Fruit fly (Drosophila melanogaster) whole organism, pupa: ENCODE data around the gene CG14515.
A peak's percentile ranks its signal among the peaks of the same experiment; 100 is the strongest.

Experiments
- CG10348 ChIP-seq: fragments of 200-800 bp; sonication (Bioruptor generic); IDR thresholded peaks from 2 replicates; pipeline ENCODE4 v1.3.6; 2022; ENCODE audit warnings: missing biosample characterization, missing genetic modification characterization
- CG12605 ChIP-seq: fragments of 200-800 bp; sonication (Bioruptor generic); IDR thresholded peaks from 2 replicates; pipeline ENCODE4 v1.3.6; 2022; ENCODE audit warnings: missing biosample characterization, missing genetic modification characterization
- CG13204 ChIP-seq: fragments of 200-800 bp; sonication (Bioruptor generic); optimal IDR thresholded peaks from 2 replicates; lab custom pipeline; 2018; ENCODE audit warnings: missing biosample characterization, mild to moderate bottlenecking, missing genetic modification characterization, moderate library complexity
- CG14655 ChIP-seq: fragments of 200-800 bp; sonication (Bioruptor generic); optimal IDR thresholded peaks from 3 replicates; lab custom pipeline; 2017; ENCODE audit warnings: mild to moderate bottlenecking, missing biosample characterization, missing genetic modification reagents, missing genetic modification characterization
- CG15710 ChIP-seq: fragments of 200-800 bp; sonication (Bioruptor generic); optimal IDR thresholded peaks from 2 replicates; lab custom pipeline; 2018; ENCODE audit warnings: missing biosample characterization, mild to moderate bottlenecking, missing genetic modification characterization, moderate library complexity
- CG17806 ChIP-seq: fragments of 200-800 bp; sonication (Bioruptor generic); optimal IDR thresholded peaks from 2 replicates; lab custom pipeline; 2018; ENCODE audit warnings: missing biosample characterization, mild to moderate bottlenecking, missing genetic modification characterization, moderate library complexity
- CG32121 ChIP-seq: fragments of 200-800 bp; sonication (Bioruptor generic); IDR thresholded peaks from 2 replicates; pipeline ENCODE4 v1.3.6; 2022; ENCODE audit warnings: missing biosample characterization, missing genetic modification characterization
- CG34367 ChIP-seq: fragments of 200-800 bp; sonication (Bioruptor generic); optimal IDR thresholded peaks from 2 replicates; lab custom pipeline; 2018; ENCODE audit warnings: missing biosample characterization, mild to moderate bottlenecking, missing genetic modification characterization
- CG4496 ChIP-seq: fragments of 200-800 bp; sonication (Bioruptor generic); IDR thresholded peaks from 3 replicates; pipeline ENCODE4 v1.3.6; 2022; ENCODE audit warnings: missing biosample characterization, missing genetic modification characterization
- CG8159 ChIP-seq: fragments of 200-800 bp; sonication (Bioruptor generic); optimal IDR thresholded peaks from 3 replicates; lab custom pipeline; 2018; ENCODE audit warnings: missing biosample characterization, mild to moderate bottlenecking, missing genetic modification characterization, moderate library complexity
- CG8301 ChIP-seq: fragments of 200-800 bp; sonication (Bioruptor generic); optimal IDR thresholded peaks from 2 replicates; lab custom pipeline; 2018; ENCODE audit warnings: missing biosample characterization, mild to moderate bottlenecking, missing genetic modification characterization
- CG9948 ChIP-seq: fragments of 200-800 bp; sonication (Bioruptor generic); optimal IDR thresholded peaks from 2 replicates; lab custom pipeline; 2018; ENCODE audit warnings: missing biosample characterization, mild to moderate bottlenecking, missing genetic modification characterization, moderate library complexity
- D1 ChIP-seq: fragments of 200-800 bp; sonication (Bioruptor generic); optimal IDR thresholded peaks from 2 replicates; lab custom pipeline; 2018; ENCODE audit warnings: missing biosample characterization, mild to moderate bottlenecking, missing genetic modification characterization, moderate library complexity
- EcR ChIP-seq: fragments of 200-800 bp; sonication (Bioruptor generic); optimal IDR thresholded peaks from 3 replicates; lab custom pipeline; 2019; ENCODE audit warnings: missing biosample characterization, missing genetic modification characterization, mild to moderate bottlenecking, moderate library complexity, missing genetic modification reagents
- Ets98B ChIP-seq: fragments of 200-800 bp; sonication (Bioruptor generic); IDR thresholded peaks from 2 replicates; pipeline ENCODE4 v1.3.6; 2022; ENCODE audit warnings: missing biosample characterization, missing genetic modification characterization
- Pif1A ChIP-seq: fragments of 200-800 bp; sonication (Bioruptor generic); optimal IDR thresholded peaks from 3 replicates; lab custom pipeline; 2016; ENCODE audit warnings: missing biosample characterization, missing genetic modification characterization
- Pif1B ChIP-seq: fragments of 200-800 bp; sonication (Bioruptor generic); optimal IDR thresholded peaks from 3 replicates; lab custom pipeline; 2016; ENCODE audit warnings: missing biosample characterization, missing genetic modification characterization
- Snoo ChIP-seq: fragments of 200-800 bp; sonication (Bioruptor generic); optimal IDR thresholded peaks from 3 replicates; lab custom pipeline; 2017; ENCODE audit warnings: missing biosample characterization, mild to moderate bottlenecking, missing genetic modification characterization, inconsistent platforms
- fd96Ca ChIP-seq: fragments of 200-800 bp; sonication (Bioruptor generic); IDR thresholded peaks from 3 replicates; pipeline ENCODE4 v1.3.6; 2022; ENCODE audit warnings: missing biosample characterization, missing genetic modification characterization
- gl ChIP-seq: fragments of 200-800 bp; sonication (Bioruptor generic); optimal IDR thresholded peaks from 2 replicates; lab custom pipeline; 2018; ENCODE audit warnings: missing biosample characterization, mild to moderate bottlenecking, missing genetic modification characterization
- rn ChIP-seq: fragments of 200-800 bp; sonication (Bioruptor generic); IDR thresholded peaks from 2 replicates; pipeline ENCODE4 v1.3.6; 2022; ENCODE audit warnings: missing biosample characterization, missing genetic modification characterization

CG14515 gene

DNA sequence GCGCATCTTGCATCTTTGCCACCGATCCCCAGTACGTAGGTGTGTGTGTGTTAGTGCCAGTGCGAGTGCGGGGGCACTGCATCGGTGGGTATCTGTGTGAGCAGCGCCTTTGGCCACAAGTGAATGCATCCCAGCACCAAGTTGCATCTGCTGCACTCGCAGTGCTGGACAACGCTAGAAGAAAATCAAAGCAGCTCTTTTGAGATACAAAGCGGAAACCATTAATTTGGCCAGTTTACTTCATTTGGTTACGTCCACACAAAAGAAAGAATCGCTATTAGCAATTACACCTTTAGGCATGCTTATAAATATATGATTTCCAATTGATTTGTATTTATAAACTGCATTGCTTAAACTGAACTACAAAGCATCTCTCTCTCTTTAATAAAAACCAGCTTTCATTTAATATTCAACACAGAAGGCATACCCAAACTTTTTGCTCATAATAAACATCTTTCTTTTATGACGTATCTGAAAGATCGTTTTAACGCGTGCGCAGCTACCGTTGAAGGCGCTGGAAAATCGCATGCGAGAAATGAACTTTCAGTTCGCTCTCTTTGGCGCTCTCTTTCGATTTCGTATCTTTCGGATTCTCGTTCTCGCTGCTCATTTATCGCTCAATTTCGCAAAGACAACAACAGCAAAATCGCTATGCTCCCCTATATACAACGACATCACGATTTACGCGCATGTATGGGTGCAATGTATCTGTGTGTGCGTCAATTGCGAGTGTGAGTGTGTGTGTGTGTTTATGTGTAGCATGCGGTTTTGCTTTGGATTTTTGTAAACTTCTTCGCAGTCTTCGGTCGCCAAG is 9.0 kb downstream of the CG14515 start:
- TF ChIP-seq CG9948 (tag; lab: Kevin White, UChicago) (peak; percentile 15), CG10348 (GFP tag; lab: Robert Waterston, UW) (no peak), CG17806 (tag; lab: Kevin White, UChicago) (peak; percentile 19), CG8159 (tag; lab: Kevin White, UChicago) (peak; percentile 10), CG32121 (no peak), fd96Ca (GFP tag; lab: Robert Waterston, UW) (0 out of 3 replicates have a peak, but pooled peaks have one; percentile 6), CG14655 (GFP tag; lab: Kevin White, UChicago) (peak; percentile 33), rn (GFP tag; lab: Robert Waterston, UW) (no peak), CG15710 (no peak), CG8301 (tag; lab: Kevin White, UChicago) (peak; percentile 3), CG34367 (tag; lab: Kevin White, UChicago) (no peak), Pif1A (GFP tag; lab: Kevin White, UChicago) (no peak), Ets98B (GFP tag; lab: Robert Waterston, UW) (no peak), Snoo (tag; lab: Kevin White, UChicago) (no peak), CG12605 (GFP tag; lab: Robert Waterston, UW) (no peak)

dm6 chr3R:29207012-29207656 is 9.8 kb downstream of the CG14515 start:
- peak; percentile 93 for TF ChIP-seq CG8159 (tag; lab: Kevin White, UChicago)
- peak; percentile 94 for TF ChIP-seq CG17806 (tag; lab: Kevin White, UChicago)
- peak; percentile 89 for TF ChIP-seq CG34367 (tag; lab: Kevin White, UChicago)
- TF ChIP-seq CG15710: peak; percentile 94
- peak; percentile 84 for TF ChIP-seq Pif1A (GFP tag; lab: Kevin White, UChicago)
- peak; percentile 91 for TF ChIP-seq CG8301 (tag; lab: Kevin White, UChicago)
- peak; percentile 84 for TF ChIP-seq CG32121
- TF ChIP-seq CG4496: peak; percentile 95
- peak; percentile 54 for TF ChIP-seq D1 (tag; lab: Kevin White, UChicago)
- peak; percentile 92 for TF ChIP-seq fd96Ca (GFP tag; lab: Robert Waterston, UW)
- TF ChIP-seq CG13204: peak; percentile 88
- TF ChIP-seq CG9948 (tag; lab: Kevin White, UChicago): peak; percentile 93
- TF ChIP-seq Snoo (tag; lab: Kevin White, UChicago): peak; percentile 88
- TF ChIP-seq CG14655 (GFP tag; lab: Kevin White, UChicago): peak; percentile 95
- TF ChIP-seq CG10348 (GFP tag; lab: Robert Waterston, UW): peak; percentile 52; the same call in 1 of the 2 replicates
- TF ChIP-seq gl: peak; percentile 77
- peak; percentile 85 for TF ChIP-seq CG12605 (GFP tag; lab: Robert Waterston, UW)
- TF ChIP-seq EcR: peak; percentile 80
- TF ChIP-seq rn (GFP tag; lab: Robert Waterston, UW): peak; percentile 72
- TF ChIP-seq Ets98B (GFP tag; lab: Robert Waterston, UW): peak; percentile 92
- TF ChIP-seq Pif1B: peak; percentile 87
- TF ChIP-seq, all 21 proteins: peak for 21

dm6 chr3R:29207996-29208395 is 10.6 kb downstream of the CG14515 start:
- peak; percentile 83 for TF ChIP-seq CG9948 (tag; lab: Kevin White, UChicago)
- TF ChIP-seq CG32121: peak; percentile 89
- peak; percentile 81 for TF ChIP-seq CG34367 (tag; lab: Kevin White, UChicago)
- TF ChIP-seq CG13204: peak; percentile 53
- TF ChIP-seq Pif1A (GFP tag; lab: Kevin White, UChicago): peak; percentile 88
- TF ChIP-seq Snoo (tag; lab: Kevin White, UChicago): peak; percentile 38
- TF ChIP-seq Pif1B: peak; percentile 86
- TF ChIP-seq D1 (tag; lab: Kevin White, UChicago): peak; percentile 37
- peak; percentile 90 for TF ChIP-seq CG4496
- TF ChIP-seq CG8159 (tag; lab: Kevin White, UChicago): peak; percentile 83
- peak; percentile 78 for TF ChIP-seq CG15710
- no peak for TF ChIP-seq EcR
- peak; percentile 86 for TF ChIP-seq fd96Ca (GFP tag; lab: Robert Waterston, UW)
- peak; percentile 90 for TF ChIP-seq CG14655 (GFP tag; lab: Kevin White, UChicago)
- TF ChIP-seq Ets98B (GFP tag; lab: Robert Waterston, UW): peak; percentile 93
- peak; percentile 84 for TF ChIP-seq CG17806 (tag; lab: Kevin White, UChicago)
- peak; percentile 87 for TF ChIP-seq CG12605 (GFP tag; lab: Robert Waterston, UW)
- peak; percentile 92 for TF ChIP-seq CG8301 (tag; lab: Kevin White, UChicago)
- TF ChIP-seq gl: peak; percentile 63
- TF ChIP-seq rn (GFP tag; lab: Robert Waterston, UW): peak; percentile 81
- 0 out of 2 replicates have a peak, but pooled peaks have one; percentile 38 for TF ChIP-seq CG10348 (GFP tag; lab: Robert Waterston, UW)

DNA sequence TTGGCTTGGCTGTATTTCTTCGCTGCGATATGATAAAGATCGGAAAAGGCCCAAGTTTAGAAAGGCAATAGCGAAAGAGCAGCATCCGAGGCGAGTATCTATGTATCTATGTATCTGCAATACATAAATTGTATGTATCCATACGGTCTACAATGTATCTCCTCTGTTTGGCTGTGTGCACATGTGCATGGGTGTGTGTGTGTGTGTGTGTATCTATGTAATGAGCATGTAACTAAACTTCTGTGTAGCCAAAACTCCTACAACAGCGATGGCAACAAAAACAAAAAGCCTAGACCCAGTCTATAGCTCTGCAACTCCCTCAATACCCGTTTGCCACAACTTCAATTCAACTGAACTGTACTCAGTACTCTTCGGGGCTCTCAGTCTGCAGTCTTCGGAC is 12.7 kb downstream of the CG14515 start:
- TF ChIP-seq fd96Ca (GFP tag; lab: Robert Waterston, UW): no peak
